Fruit fly (Drosophila melanogaster): ENCODE measurements around the gene Myt1.

dm6 chr3L:5764922-5765843, 14.2 kb downstream of the Myt1 start, which contains the start of gene CG10576:
- TF ChIP-seq CG10348 (GFP tag; IDR thresholded peaks at IDR 0.05) (no peak), CG15710 (tag; optimal IDR thresholded peaks at IDR 0.05) (no peak), Pif1A (GFP tag; optimal IDR thresholded peaks at IDR 0.05) (no peak), EcR (GFP tag; optimal IDR thresholded peaks at IDR 0.05) (no peak), CG8159 (tag; optimal IDR thresholded peaks at IDR 0.05) (no peak), CG34367 (tag; optimal IDR thresholded peaks at IDR 0.05) (no peak), CG12605 (GFP tag; IDR thresholded peaks at IDR 0.05) (no peak), CG13204 (GFP tag; optimal IDR thresholded peaks at IDR 0.05) (no peak), CG8301 (tag; optimal IDR thresholded peaks at IDR 0.05) (no peak)

Measured in whole organism, pupa.